Fruit fly (Drosophila melanogaster) whole organism, embryonic: ENCODE measurements around the gene CG16789.
A peak's percentile ranks its signal among the peaks of the same experiment; 100 is the strongest.

ENCODE experiments used
- Abd-B ChIP-seq: fragments of 200-800 bp; sonication (Bioruptor generic); optimal IDR thresholded peaks from 2 replicates; lab custom pipeline; 2018; ENCODE audit warnings: missing biosample characterization, mild to moderate bottlenecking, missing genetic modification characterization, moderate library complexity
- Ada2b ChIP-seq: fragments of 200-800 bp; sonication (Bioruptor generic); IDR thresholded peaks from 2 replicates; pipeline ENCODE4 v1.3.6; 2022; ENCODE audit warnings: missing biosample characterization, missing genetic modification characterization
- Antp ChIP-seq: fragments of 200-800 bp; sonication (Bioruptor generic); optimal IDR thresholded peaks from 3 replicates; lab custom pipeline; 2016; ENCODE audit warnings: missing biosample characterization, missing genetic modification characterization
- CG11456 ChIP-seq: fragments of 200-800 bp; sonication (Bioruptor generic); IDR thresholded peaks from 3 replicates; pipeline ENCODE4 v1.3.6; 2022; ENCODE audit warnings: missing biosample characterization, missing genetic modification characterization
- CG13287 ChIP-seq: fragments of 200-800 bp; sonication (Bioruptor generic); IDR thresholded peaks from 2 replicates; pipeline ENCODE4 v1.3.6; 2022; ENCODE audit warnings: missing biosample characterization, missing genetic modification characterization; ENCODE audit not compliant: partially characterized antibody
- CG13624 ChIP-seq: fragments of 200-800 bp; sonication (Bioruptor generic); optimal IDR thresholded peaks from 2 replicates; lab custom pipeline; 2016; ENCODE audit warnings: missing biosample characterization, missing genetic modification characterization
- CG13894 ChIP-seq: fragments of 200-800 bp; sonication (Bioruptor generic); optimal IDR thresholded peaks from 3 replicates; lab custom pipeline; 2018; ENCODE audit warnings: missing biosample characterization, mild to moderate bottlenecking, missing genetic modification characterization, moderate library complexity
- CG14050 ChIP-seq: fragments of 200-800 bp; sonication (Bioruptor generic); IDR thresholded peaks from 3 replicates; pipeline ENCODE4 v1.3.6; 2022; ENCODE audit warnings: missing biosample characterization, missing genetic modification characterization
- CG14667 ChIP-seq: fragments of 200-800 bp; sonication (Bioruptor generic); IDR thresholded peaks from 2 replicates; pipeline ENCODE4 v1.3.6; 2022; ENCODE audit warnings: missing biosample characterization, missing genetic modification characterization
- CG14710 ChIP-seq: fragments of 200-800 bp; sonication (Bioruptor generic); optimal IDR thresholded peaks from 3 replicates; lab custom pipeline; 2019; ENCODE audit warnings: missing biosample characterization, mild to moderate bottlenecking, missing genetic modification characterization, moderate library complexity
- CG16779 ChIP-seq: fragments of 200-800 bp; sonication (Bioruptor generic); IDR thresholded peaks from 2 replicates; pipeline ENCODE4 v1.3.6; 2022; ENCODE audit warnings: missing biosample characterization, missing genetic modification characterization
- CG17359 ChIP-seq: fragments of 200-800 bp; sonication (Bioruptor generic); optimal IDR thresholded peaks from 3 replicates; lab custom pipeline; 2018; ENCODE audit warnings: missing biosample characterization, mild to moderate bottlenecking, missing genetic modification characterization, moderate library complexity
- CG17361 ChIP-seq: fragments of 200-800 bp; sonication (Bioruptor generic); IDR thresholded peaks from 3 replicates; pipeline ENCODE4 v1.3.6; 2022; ENCODE audit warnings: missing biosample characterization, missing genetic modification characterization
- CG1792 ChIP-seq: fragments of 200-800 bp; sonication (Bioruptor generic); optimal IDR thresholded peaks from 2 replicates; lab custom pipeline; 2016; ENCODE audit warnings: missing biosample characterization, missing genetic modification characterization
- CG18619 ChIP-seq: fragments of 200-800 bp; sonication (Bioruptor generic); optimal IDR thresholded peaks from 3 replicates; lab custom pipeline; 2017; ENCODE audit warnings: missing biosample characterization, mild to moderate bottlenecking, missing genetic modification characterization
- CG3281 ChIP-seq: fragments of 200-800 bp; sonication (Bioruptor generic); optimal IDR thresholded peaks from 3 replicates; lab custom pipeline; 2017; ENCODE audit warnings: missing biosample characterization, mild to moderate bottlenecking, missing genetic modification characterization
- CG34224 ChIP-seq: fragments of 200-800 bp; sonication (Bioruptor generic); IDR thresholded peaks from 3 replicates; pipeline ENCODE4 v1.3.6; 2022; ENCODE audit warnings: missing biosample characterization, missing genetic modification characterization; ENCODE audit not compliant: partially characterized antibody
- CG7372 ChIP-seq: fragments of 200-800 bp; sonication (Bioruptor generic); IDR thresholded peaks from 2 replicates; pipeline ENCODE4 v1.3.6; 2022; ENCODE audit warnings: missing biosample characterization, missing genetic modification characterization
- CG8290 ChIP-seq, 3 experiments: fragments of 200-800 bp; sonication (Bioruptor generic); optimal IDR thresholded peaks; 2 replicates each; lab custom pipeline; 2016 to 2019; ENCODE audit warnings: missing biosample characterization in 3 of 3, missing genetic modification characterization in 3 of 3, mild to moderate bottlenecking in 2 of 3, moderate library complexity in 1 of 3
- CG8924 ChIP-seq: fragments of 200-800 bp; optimal IDR thresholded peaks from 3 replicates; lab custom pipeline; 2019; ENCODE audit warnings: missing biosample characterization, mild to moderate bottlenecking, missing genetic modification characterization, moderate library complexity
- CG8944 ChIP-seq: fragments of 200-800 bp; sonication (Bioruptor generic); optimal IDR thresholded peaks from 3 replicates; lab custom pipeline; 2016; ENCODE audit warnings: missing biosample characterization, missing genetic modification characterization
- CG9817 ChIP-seq: fragments of 200-800 bp; sonication (Bioruptor generic); optimal IDR thresholded peaks from 2 replicates; lab custom pipeline; 2018; ENCODE audit warnings: missing biosample characterization, mild to moderate bottlenecking, missing genetic modification characterization, moderate library complexity
- CG9932 ChIP-seq: fragments of 200-800 bp; sonication (Bioruptor generic); IDR thresholded peaks from 2 replicates; pipeline ENCODE4 v1.3.6; 2022; ENCODE audit warnings: missing biosample characterization, missing genetic modification characterization
- Dref ChIP-seq: fragments of 200-800 bp; sonication (Bioruptor generic); IDR thresholded peaks from 2 replicates; pipeline ENCODE4 v1.3.6; 2022; ENCODE audit warnings: missing biosample characterization, missing genetic modification characterization
- Drgx ChIP-seq: fragments of 200-800 bp; sonication (Bioruptor generic); IDR thresholded peaks from 2 replicates; pipeline ENCODE4 v1.3.6; 2022; ENCODE audit warnings: missing biosample characterization, missing genetic modification characterization
- HHEX ChIP-seq: fragments of 200-800 bp; sonication (Bioruptor generic); optimal IDR thresholded peaks from 3 replicates; lab custom pipeline; 2017; ENCODE audit warnings: missing biosample characterization, mild to moderate bottlenecking, missing genetic modification characterization, missing genetic modification reagents
- Hr3 ChIP-seq: fragments of 200-800 bp; sonication (Bioruptor generic); optimal IDR thresholded peaks from 3 replicates; lab custom pipeline; 2016; ENCODE audit warnings: missing biosample characterization, missing genetic modification characterization
- Hr78 ChIP-seq, 2 experiments: fragments of 200-800 bp in 1 of 2; fragments of >200 bp in 1 of 2; sonication (Bioruptor generic) in 1 of 2; optimal IDR thresholded peaks; 2 replicates each; lab custom pipeline; 2017 to 2019; ENCODE audit warnings: missing biosample characterization in 2 of 2, missing genetic modification characterization in 2 of 2, mild to moderate bottlenecking in 1 of 2, moderate library complexity in 1 of 2
- NFAT ChIP-seq: fragments of 200-800 bp; sonication (Bioruptor generic); IDR thresholded peaks from 2 replicates; pipeline ENCODE4 v1.3.6; 2022; ENCODE audit warnings: missing biosample characterization, missing genetic modification characterization
- Ptx1 ChIP-seq: fragments of 200-800 bp; sonication (Bioruptor generic); IDR thresholded peaks from 2 replicates; pipeline ENCODE4 v1.3.6; 2022; ENCODE audit warnings: missing biosample characterization, missing genetic modification characterization
- Ssrp ChIP-seq: fragments of 200-800 bp; sonication (Bioruptor generic); optimal IDR thresholded peaks from 2 replicates; lab custom pipeline; 2018; ENCODE audit warnings: missing biosample characterization, mild to moderate bottlenecking, missing genetic modification characterization, moderate library complexity
- Xbp1 ChIP-seq: fragments of 200-800 bp; sonication (Bioruptor generic); optimal IDR thresholded peaks from 3 replicates; lab custom pipeline; 2016; ENCODE audit warnings: missing biosample characterization, mild to moderate bottlenecking, missing genetic modification characterization
- bbx ChIP-seq: fragments of 200-800 bp; sonication (Bioruptor generic); IDR thresholded peaks from 2 replicates; pipeline ENCODE4 v1.3.6; 2022; ENCODE audit warnings: missing biosample characterization, missing genetic modification characterization; ENCODE audit not compliant: partially characterized antibody
- bsh ChIP-seq, 2 experiments: fragments of 200-800 bp; sonication (Bioruptor generic); optimal IDR thresholded peaks; 2 replicates each; lab custom pipeline; 2017 to 2018; ENCODE audit warnings: mild to moderate bottlenecking in 2 of 2, missing biosample characterization in 2 of 2, missing genetic modification characterization in 2 of 2, moderate library complexity in 1 of 2
- ci ChIP-seq: fragments of 200-800 bp; sonication (Bioruptor generic); IDR thresholded peaks from 3 replicates; pipeline ENCODE4 v1.3.6; 2022; ENCODE audit warnings: missing biosample characterization, missing genetic modification characterization
- dysf ChIP-seq: fragments of 200-800 bp; sonication (Bioruptor generic); IDR thresholded peaks from 3 replicates; pipeline ENCODE4 v1.3.6; 2022; ENCODE audit warnings: missing biosample characterization, missing genetic modification characterization
- fu2 ChIP-seq: fragments of 200-800 bp; sonication (Bioruptor generic); optimal IDR thresholded peaks from 2 replicates; lab custom pipeline; 2016; ENCODE audit warnings: missing biosample characterization, missing genetic modification characterization
- klu ChIP-seq: fragments of 200-800 bp; sonication (Bioruptor generic); IDR thresholded peaks from 2 replicates; pipeline ENCODE4 v1.3.6; 2022; ENCODE audit warnings: missing biosample characterization, missing genetic modification characterization
- lov ChIP-seq, 2 experiments: fragments of 200-800 bp in 1 of 2; fragments of >200 bp in 1 of 2; sonication (Bioruptor generic) in 1 of 2; IDR thresholded peaks in 1 of 2; optimal IDR thresholded peaks in 1 of 2; 2 replicates in 1 of 2; 3 replicates in 1 of 2; pipeline versions ENCODE4 v1.3.6 to Lab custom; 2017 to 2022; ENCODE audit warnings: missing biosample characterization in 1 of 2, missing genetic modification characterization in 1 of 2
- onecut ChIP-seq: fragments of 200-800 bp; sonication (Bioruptor generic); IDR thresholded peaks from 2 replicates; pipeline ENCODE4 v1.3.6; 2022; ENCODE audit warnings: missing biosample characterization, missing genetic modification characterization
- pho ChIP-seq: fragments of 200-800 bp; sonication (Bioruptor generic); optimal IDR thresholded peaks from 2 replicates; lab custom pipeline; 2016; ENCODE audit warnings: missing biosample characterization, missing genetic modification characterization
- row ChIP-seq: fragments of 200-800 bp; sonication (Bioruptor generic); IDR thresholded peaks from 3 replicates; pipeline ENCODE4 v1.3.6; 2022; ENCODE audit warnings: missing biosample characterization, missing genetic modification characterization
- shn ChIP-seq: fragments of 200-800 bp; sonication (Bioruptor generic); optimal IDR thresholded peaks from 3 replicates; lab custom pipeline; 2016; ENCODE audit warnings: missing biosample characterization, missing genetic modification characterization
- sim ChIP-seq: fragments of 200-800 bp; sonication (Bioruptor generic); IDR thresholded peaks from 2 replicates; pipeline ENCODE4 v1.3.6; 2022; ENCODE audit warnings: missing biosample characterization, missing genetic modification characterization
- tin ChIP-seq: fragments of 200-800 bp; sonication (Bioruptor generic); optimal IDR thresholded peaks from 3 replicates; lab custom pipeline; 2016; ENCODE audit warnings: missing biosample characterization, missing genetic modification characterization
- toy ChIP-seq: fragments of 200-800 bp; sonication (Bioruptor generic); IDR thresholded peaks from 2 replicates; pipeline ENCODE4 v1.3.6; 2022; ENCODE audit warnings: missing biosample characterization, missing genetic modification characterization
- trem ChIP-seq: fragments of 200-800 bp; optimal IDR thresholded peaks from 3 replicates; lab custom pipeline; 2019; ENCODE audit warnings: missing biosample characterization, mild to moderate bottlenecking, missing genetic modification characterization, moderate library complexity
- tx ChIP-seq: fragments of 200-800 bp; sonication (Bioruptor generic); optimal IDR thresholded peaks from 2 replicates; lab custom pipeline; 2016; ENCODE audit warnings: missing biosample characterization, missing genetic modification characterization

CG16789 gene

DNA sequence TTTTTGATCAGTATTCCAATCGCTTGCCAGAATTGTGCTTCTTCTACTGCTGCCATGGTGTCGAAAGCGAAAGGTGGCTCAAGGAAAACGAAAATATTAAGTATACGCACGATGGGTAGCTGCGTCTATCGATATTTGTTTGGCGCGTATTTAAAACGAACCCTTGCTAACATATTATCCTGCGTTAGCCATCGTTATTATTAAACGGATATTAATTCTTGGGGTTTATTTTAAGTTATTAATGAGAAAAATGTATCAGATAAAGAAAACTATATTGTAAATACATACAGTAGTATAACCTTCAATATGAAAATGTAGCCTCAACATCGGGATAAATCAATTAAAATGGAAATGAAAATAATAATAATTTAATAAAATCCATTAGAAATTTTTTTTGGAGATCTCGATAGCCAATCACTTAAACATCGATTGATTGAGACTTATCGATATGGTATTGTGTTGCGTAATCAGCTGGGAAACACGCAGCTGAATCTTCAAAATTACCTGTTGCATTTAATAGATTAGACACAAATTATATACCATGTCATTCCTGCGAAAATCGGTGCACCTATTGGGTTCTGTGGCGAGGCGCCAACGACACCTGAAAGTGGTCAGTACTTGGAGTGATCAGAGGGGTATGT is 10.5 kb upstream of the CG16789 start, which contains the start of the genes CG9386 and BckdhA (continued):
- TF ChIP-seq Hr3 (GFP tag; lab: Kevin White, UChicago) (peak; percentile 52), onecut (peak; percentile 31; the same call in 1 of the 2 replicates), Ptx1 (GFP tag; lab: Robert Waterston, UW) (peak; percentile 47; the same call in 1 of the 2 replicates), bbx (GFP tag; lab: Robert Waterston, UW) (peak; percentile 41; the same call in 1 of the 2 replicates), Abd-B (no peak), pho (GFP tag; lab: Kevin White, UChicago) (peak; percentile 53), CG8290 (GFP tag; optimal IDR thresholded peaks at IDR 0.05; lab: Kevin White, UChicago) (peak; percentile 61), CG8290 (tag; optimal IDR thresholded peaks at IDR 0.05; lab: Kevin White, UChicago) (peak; percentile 53 to 82), CG14667 (GFP tag; lab: Robert Waterston, UW) (no peak), klu (GFP tag; lab: Robert Waterston, UW) (no peak), shn (GFP tag; lab: Kevin White, UChicago) (peak; percentile 42), CG3281 (GFP tag; lab: Kevin White, UChicago) (peak; percentile 44), tx (GFP tag; lab: Kevin White, UChicago) (peak; percentile 18), CG13287 (GFP tag; lab: Robert Waterston, UW) (peak; percentile 77), CG11456 (GFP tag; lab: Robert Waterston, UW) (peak; percentile 57; the same call in 2 of the 3 replicates), CG18619 (GFP tag; lab: Kevin White, UChicago) (peak; percentile 32), CG34224 (GFP tag; lab: Robert Waterston, UW) (peak; percentile 60), sim (GFP tag; lab: Robert Waterston, UW) (no peak), toy (no peak), NFAT (GFP tag; lab: Robert Waterston, UW) (peak; percentile 76), row (GFP tag; lab: Robert Waterston, UW) (peak; percentile 80), ci (GFP tag; lab: Robert Waterston, UW) (peak; percentile 53; the same call in 1 of the 3 replicates), CG9932 (peak; percentile 80), Hr78 (GFP tag; optimal IDR thresholded peaks at IDR 0.05; lab: Kevin White, UChicago) (no peak), HHEX (GFP tag; lab: Kevin White, UChicago) (peak; percentile 32), CG8924 (tag; lab: Kevin White, UChicago) (peak; percentile 54), CG9817 (peak; percentile 63), CG13894 (peak; percentile 63), fu2 (GFP tag; lab: Kevin White, UChicago) (peak; percentile 46), trem (tag; lab: Kevin White, UChicago) (peak; percentile 52), Ada2b (peak; percentile 43; the same call in 1 of the 2 replicates), Antp (GFP tag; lab: Kevin White, UChicago) (peak; percentile 51), CG17361 (peak; percentile 74; the same call in 2 of the 3 replicates), Drgx (GFP tag; lab: Robert Waterston, UW) (no peak), lov (optimal IDR thresholded peaks at IDR 0.05; lab: Kevin White, UChicago) (no peak), lov (GFP tag; IDR thresholded peaks at IDR 0.05; lab: Robert Waterston, UW) (no peak), dysf (GFP tag; lab: Robert Waterston, UW) (0 out of 3 replicates have a peak, but pooled peaks have one; percentile 32), bsh (GFP tag; optimal IDR thresholded peaks at IDR 0.05; lab: Kevin White, UChicago) (peak in 1 of 2 experiments; percentile 15), CG16779 (no peak), CG14050 (GFP tag; lab: Robert Waterston, UW) (no peak), CG1792 (GFP tag; lab: Kevin White, UChicago) (no peak), CG8944 (GFP tag; lab: Kevin White, UChicago) (peak; percentile 55), tin (GFP tag; lab: Kevin White, UChicago) (peak; percentile 57), CG7372 (GFP tag; lab: Robert Waterston, UW) (peak; percentile 98), Dref (GFP tag; lab: Robert Waterston, UW) (peak; percentile 70), CG17359 (tag; lab: Kevin White, UChicago) (peak; percentile 32), Xbp1 (GFP tag; lab: Kevin White, UChicago) (peak; percentile 69), CG13624 (GFP tag; lab: Kevin White, UChicago) (peak; percentile 68), CG14710 (tag; lab: Kevin White, UChicago) (peak; percentile 66), Ssrp (tag; lab: Kevin White, UChicago) (peak; percentile 35)
